Fruit fly (Drosophila melanogaster) whole organism, wandering third instar larva: ENCODE data around the gene otu.

ENCODE experiments used
- Abd-B ChIP-seq: fragments of >200 bp; optimal IDR thresholded peaks from 2 replicates; lab custom pipeline; 2017; ENCODE audit warnings: missing biosample characterization, missing genetic modification characterization
- Dfd ChIP-seq: fragments of >200 bp; optimal IDR thresholded peaks from 2 replicates; lab custom pipeline; 2017; ENCODE audit warnings: missing biosample characterization, missing genetic modification characterization
- Hr83 ChIP-seq: fragments of 200-300 bp; sonication (Bioruptor generic); optimal IDR thresholded peaks from 2 replicates; lab custom pipeline; 2016; ENCODE audit warnings: missing biosample characterization, mild to moderate bottlenecking, missing genetic modification characterization, moderate library complexity; ENCODE audit not compliant: poor library complexity, severe bottlenecking
- dmrt93B ChIP-seq: fragments of 200-800 bp; sonication (Bioruptor generic); optimal IDR thresholded peaks from 2 replicates; lab custom pipeline; 2018; ENCODE audit warnings: missing biosample characterization, mild to moderate bottlenecking, missing genetic modification characterization
- pan ChIP-seq: fragments of >200 bp; optimal IDR thresholded peaks from 2 replicates; lab custom pipeline; 2017
- woc ChIP-seq: sonication (Bioruptor generic); optimal IDR thresholded peaks from 2 replicates; lab custom pipeline; 2016; ENCODE audit warnings: missing biosample characterization, mild to moderate bottlenecking, missing genetic modification characterization

dm6 chrX:8489048-8489447 is 287 bp downstream of the otu start, which contains the start of gene CG33181:
- TF ChIP-seq Abd-B (GFP tag; lab: Kevin White, UChicago) (no peak), Hr83 (no peak), dmrt93B (GFP tag; lab: Kevin White, UChicago) (no peak), Dfd (GFP tag; lab: Kevin White, UChicago) (no peak), pan (lab: Kevin White, UChicago) (no peak), woc (GFP tag; lab: Kevin White, UChicago) (no peak)
